Worm (Caenorhabditis elegans): ENCODE data around the gene K08H2.5.

The K08H2.5 gene

DNA sequence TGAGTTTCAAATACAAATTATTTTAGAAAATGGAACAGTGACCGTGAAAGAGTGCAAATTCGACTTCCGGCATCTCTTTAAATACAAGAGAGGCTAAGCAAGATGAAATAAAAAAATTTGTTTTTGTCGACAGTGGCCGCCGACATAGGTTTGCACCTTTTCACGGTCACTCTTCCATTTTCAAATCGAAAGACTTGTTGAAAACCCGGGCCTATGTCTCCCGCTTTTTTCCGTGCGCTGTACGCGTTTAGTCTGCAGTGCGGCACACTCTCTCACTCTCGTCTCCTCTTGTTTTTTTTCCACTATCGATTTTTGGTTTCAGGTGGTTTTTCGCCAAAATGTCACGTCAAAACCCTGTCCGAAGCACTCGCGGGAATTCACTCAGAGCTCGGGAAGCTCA, 3.0 kb upstream of the K08H2.5 start, which contains the start of gene hpl-1:
hpl-1 (plus strand) TSS at position 301 of the 400 bp plus-strand sequence.
- TF ChIP-seq snu-23 (GFP tag; optimal IDR thresholded peaks at IDR 0.05), result no peak

DNA sequence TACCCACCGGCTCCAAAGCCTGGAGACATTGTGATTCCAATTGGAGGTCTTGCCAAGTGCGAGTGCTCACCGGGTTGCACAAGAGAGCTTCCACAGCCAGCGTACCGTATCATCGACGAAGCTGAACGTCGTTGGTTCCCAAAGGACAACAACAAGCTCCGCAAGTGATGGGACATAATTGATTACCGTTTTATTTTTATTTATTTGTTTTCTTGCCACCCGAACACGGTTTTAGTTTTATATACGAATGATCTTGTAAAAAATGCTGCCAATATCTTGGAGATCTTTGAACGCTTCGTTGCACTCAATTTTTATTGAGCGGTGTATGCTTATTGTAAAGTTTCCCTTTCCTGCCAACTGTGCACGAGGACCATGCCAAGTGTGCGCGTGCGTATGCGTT, 3.9 kb downstream of the K08H2.5 start, which contains the start of gene K08H2.4:
K08H2.4 (plus strand) TSS at position 301 of the 400 bp plus-strand sequence.
- no peak for TF ChIP-seq nhr-12 (tag; optimal IDR thresholded peaks at IDR 0.05)
- TF ChIP-seq efl-1 (optimal IDR thresholded peaks at IDR 0.05), result no peak
- peak in 1 of 2 experiments; percentile 40 for TF ChIP-seq efl-1 (GFP tag; optimal IDR thresholded peaks at IDR 0.05 in 1 of 2)

DNA sequence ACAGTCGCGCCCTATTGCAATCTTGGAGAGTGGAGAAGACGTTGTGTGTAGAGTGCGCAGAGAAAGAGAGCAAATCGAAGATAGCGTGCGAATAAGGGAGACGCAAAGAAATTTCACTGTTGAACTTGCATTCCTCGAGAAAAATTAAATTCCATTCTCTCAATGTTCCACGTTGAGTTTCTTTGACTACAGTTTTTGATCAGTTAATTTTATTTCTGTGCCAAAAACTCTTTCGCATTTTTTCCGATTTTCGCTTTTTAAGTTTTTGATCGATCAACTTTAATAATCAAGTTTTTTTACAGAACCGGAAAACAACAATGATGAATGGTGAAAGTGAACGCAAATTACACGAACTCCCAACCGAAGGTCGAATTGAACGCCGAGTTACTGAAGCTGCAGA, 5.0 kb downstream of the K08H2.5 start, which contains the start of gene K08H2.3:
K08H2.3 (plus strand) TSS at position 301 of the 400 bp plus-strand sequence.
- no peak for TF ChIP-seq lin-15B (tag; optimal IDR thresholded peaks at IDR 0.05)
- TF ChIP-seq alr-1 (tag; optimal IDR thresholded peaks at IDR 0.05; ENCODE audit: borderline replicate concordance), result no peak
- no peak for TF ChIP-seq unc-86 (tag; optimal IDR thresholded peaks at IDR 0.05)
- no peak for TF ChIP-seq ceh-88 (GFP tag; IDR thresholded peaks at IDR 0.05)
- no peak for TF ChIP-seq unc-130 (tag; optimal IDR thresholded peaks at IDR 0.05)
- no peak for TF ChIP-seq aly-2 (tag; optimal IDR thresholded peaks at IDR 0.05)
- TF ChIP-seq isw-1 (GFP tag; IDR thresholded peaks at IDR 0.05), result no peak
- TF ChIP-seq tbx-2 (tag; optimal IDR thresholded peaks at IDR 0.05), result no peak
- no peak for TF ChIP-seq nhr-19 (GFP tag; conservative IDR thresholded peaks at IDR 0.05)
- no peak for TF ChIP-seq nhr-77 (tag; optimal IDR thresholded peaks at IDR 0.05)
- no peak for TF ChIP-seq elt-2 (tag; optimal IDR thresholded peaks at IDR 0.05)
- no peak for TF ChIP-seq ztf-11 (tag; optimal IDR thresholded peaks at IDR 0.05)
- no peak for TF ChIP-seq zag-1 (tag; optimal IDR thresholded peaks at IDR 0.05)

DNA sequence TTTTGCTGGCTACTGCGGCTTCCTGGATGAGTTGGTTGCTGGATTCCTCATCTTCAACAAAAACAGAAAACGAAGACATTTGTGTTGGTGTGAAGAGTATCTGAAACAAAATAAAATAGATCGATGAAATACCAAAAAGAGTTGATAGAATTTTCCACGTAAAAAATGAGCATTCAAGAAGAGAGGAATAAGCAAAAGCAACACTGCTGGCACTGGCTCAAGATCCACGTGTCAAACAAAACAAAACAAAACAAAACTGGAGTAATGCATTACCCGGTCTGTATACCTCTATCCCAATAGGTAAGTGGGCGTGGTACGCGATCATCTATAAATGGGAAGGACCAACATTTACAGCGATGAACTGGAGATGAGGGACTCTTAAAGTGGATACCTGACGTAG, 7.3 kb downstream of the K08H2.5 start, which contains the start of gene K08H2.2:
K08H2.2 (minus strand) TSS at position 101 of the 400 bp plus-strand sequence.
- no peak for TF ChIP-seq fkh-4 (tag; optimal IDR thresholded peaks at IDR 0.05; ENCODE audit: borderline replicate concordance)
- no peak for TF ChIP-seq pqm-1 (tag; optimal IDR thresholded peaks at IDR 0.05)
- no peak for TF ChIP-seq lsy-2 (tag; optimal IDR thresholded peaks at IDR 0.05)
- TF ChIP-seq nhr-20 (tag; optimal IDR thresholded peaks at IDR 0.05), result no peak
- TF ChIP-seq nhr-71 (tag; optimal IDR thresholded peaks at IDR 0.05), result no peak
- TF ChIP-seq lin-14 (GFP tag; optimal IDR thresholded peaks at IDR 0.05), result no peak
- no peak for TF ChIP-seq fkh-8 (tag; optimal IDR thresholded peaks at IDR 0.05)
- no peak for TF ChIP-seq snpc-4 (tag; optimal IDR thresholded peaks at IDR 0.05)
- no peak for TF ChIP-seq egl-27 (tag; optimal IDR thresholded peaks at IDR 0.05)
- no peak for TF ChIP-seq mdl-1 (tag; optimal IDR thresholded peaks at IDR 0.05)
- no peak for TF ChIP-seq ceh-63 (GFP tag; optimal IDR thresholded peaks at IDR 0.05)
- TF ChIP-seq nhr-90 (tag; optimal IDR thresholded peaks at IDR 0.05; ENCODE audit: poor library complexity), result no peak
- no peak for TF ChIP-seq nhr-84 (tag; optimal IDR thresholded peaks at IDR 0.05)
- TF ChIP-seq alr-1 (tag; optimal IDR thresholded peaks at IDR 0.05; ENCODE audit: borderline replicate concordance), result no peak
- no peak for TF ChIP-seq lin-13 (GFP tag; optimal IDR thresholded peaks at IDR 0.05)
- TF ChIP-seq fos-1 (tag; optimal IDR thresholded peaks at IDR 0.05), result no peak
- no peak for TF ChIP-seq zip-4 (GFP tag; optimal IDR thresholded peaks at IDR 0.05)
- no peak for TF ChIP-seq unc-86 (tag; optimal IDR thresholded peaks at IDR 0.05)
- no peak for TF ChIP-seq sptf-1 (tag; optimal IDR thresholded peaks at IDR 0.05)

DNA sequence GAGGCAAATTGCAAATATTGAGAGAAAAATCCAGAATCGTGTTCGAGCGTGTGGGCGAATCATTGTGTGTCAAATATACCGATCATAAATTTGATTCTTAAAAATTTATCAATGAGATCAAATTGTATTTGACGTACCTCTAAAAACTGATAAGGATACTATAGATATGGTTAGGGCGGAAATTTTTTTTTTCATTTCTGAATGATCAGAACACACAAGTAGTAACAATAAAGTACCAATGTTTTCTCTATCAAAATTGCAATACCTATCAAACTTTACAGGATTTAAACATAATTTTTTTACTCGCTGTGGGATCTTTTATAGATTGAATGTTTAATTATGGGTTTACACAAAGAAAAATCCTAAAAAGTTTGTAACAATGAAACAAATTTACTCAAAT, 9.9 kb downstream of the K08H2.5 start, which contains the start of gene bgnt-1.5:
bgnt-1.5 (minus strand) TSS at position 101 of the 400 bp plus-strand sequence.
- TF ChIP-seq hpl-2 (GFP tag; optimal IDR thresholded peaks at IDR 0.05) (no peak), snu-23 (GFP tag; optimal IDR thresholded peaks at IDR 0.05) (no peak), F16B12.6 (tag; optimal IDR thresholded peaks at IDR 0.05) (no peak), swsn-7 (tag; optimal IDR thresholded peaks at IDR 0.05) (no peak), nhr-12 (tag; optimal IDR thresholded peaks at IDR 0.05) (no peak), ceh-88 (GFP tag; IDR thresholded peaks at IDR 0.05) (no peak), mdl-1 (tag; optimal IDR thresholded peaks at IDR 0.05) (no peak), unc-62 (GFP tag; optimal IDR thresholded peaks at IDR 0.05) (no peak)
